Worm (Caenorhabditis elegans): Measurements from ENCODE around the gene C33C12.12.

The C33C12.12 gene

ce11 chrII:2170085-2170484 lies at the start of gene C33C12.12:
Gene C33C12.12 (minus strand): TSS chrII:2170185.
- TF ChIP-seq tra-1 (GFP tag; IDR thresholded peaks at IDR 0.05) (no peak), D1046.2 (GFP tag; IDR thresholded peaks at IDR 0.05) (no peak), ztf-7 (tag; optimal IDR thresholded peaks at IDR 0.05) (no peak)

DNA sequence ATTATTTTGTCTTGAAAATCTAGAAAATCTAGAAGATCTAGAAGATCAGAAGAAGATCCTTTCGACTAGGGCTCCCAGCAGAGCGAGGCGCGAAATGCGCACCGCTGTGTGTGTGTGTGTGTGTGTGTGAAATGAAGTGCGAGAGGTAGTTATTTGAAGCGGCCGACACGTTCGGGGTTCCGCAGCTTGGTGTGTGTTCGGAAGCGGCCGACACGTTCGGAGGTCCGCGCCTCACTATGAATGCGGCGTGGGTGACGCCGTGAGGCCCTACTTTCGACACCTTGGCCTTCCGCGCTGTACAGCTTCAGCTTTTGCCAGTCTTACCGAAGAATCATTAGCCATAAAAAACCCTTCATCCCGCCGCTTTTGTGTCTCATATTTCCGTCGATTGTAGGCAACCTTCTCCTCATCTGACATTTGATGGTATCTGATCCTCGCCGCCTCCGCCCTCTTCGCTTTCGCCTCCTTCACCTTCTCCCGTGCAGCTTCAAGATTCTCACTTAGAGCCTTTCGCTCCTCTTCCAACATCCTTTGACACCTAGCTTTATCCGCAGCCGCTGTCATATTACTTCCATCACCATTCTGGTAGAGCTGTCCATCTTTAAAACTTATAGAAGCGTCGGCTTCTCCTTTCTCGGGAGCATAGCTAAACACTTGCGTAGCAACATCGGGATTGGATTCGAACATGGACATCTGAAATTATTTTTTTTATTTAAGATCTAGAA lies 47.1 kb upstream of the C33C12.12 start:
- peak; percentile 96 for TF ChIP-seq aha-1 (tag)
- no peak for TF ChIP-seq pqm-1 (tag; optimal IDR thresholded peaks at IDR 0.05)
- TF ChIP-seq ceh-28 (tag; optimal IDR thresholded peaks at IDR 0.05) = no peak
- TF ChIP-seq set-16 (GFP tag; IDR thresholded peaks at IDR 0.05) = peak; percentile 53; the same call in 1 of the 2 replicates
- TF ChIP-seq cey-2 (tag; optimal IDR thresholded peaks at IDR 0.05; ENCODE audit: borderline replicate concordance, insufficient read depth) = no peak
- TF ChIP-seq ceh-20 (GFP tag; IDR thresholded peaks at IDR 0.05) = no peak
- no peak for TF ChIP-seq daf-19 (GFP tag; conservative IDR thresholded peaks at IDR 0.05)
- no peak for TF ChIP-seq aly-2 (tag; optimal IDR thresholded peaks at IDR 0.05)
- no peak for TF ChIP-seq nhr-111 (GFP tag; optimal IDR thresholded peaks at IDR 0.05)
- no peak for TF ChIP-seq F49E8.2 (tag; optimal IDR thresholded peaks at IDR 0.05; ENCODE audit: borderline replicate concordance)
- TF ChIP-seq saeg-2 (GFP tag; IDR thresholded peaks at IDR 0.05) = no peak
- no peak for TF ChIP-seq lir-3 (tag; optimal IDR thresholded peaks at IDR 0.05)
- TF ChIP-seq unc-62 (GFP tag; optimal IDR thresholded peaks at IDR 0.05 in 1 of 2) = peak in 1 of 2 experiments; percentile 90
- TF ChIP-seq unc-62 (tag; optimal IDR thresholded peaks at IDR 0.05) = no peak

- TF ChIP-seq ceh-28 (tag; optimal IDR thresholded peaks at IDR 0.05) (no peak), nhr-41 (GFP tag; IDR thresholded peaks at IDR 0.05) (no peak), ama-1 (optimal IDR thresholded peaks at IDR 0.05) (no peak), set-16 (GFP tag; IDR thresholded peaks at IDR 0.05) (peak; percentile 52; the same call in 1 of the 2 replicates), nhr-28 (tag; optimal IDR thresholded peaks at IDR 0.05) (no peak), vab-7 (GFP tag; IDR thresholded peaks at IDR 0.05) (no peak)
These were observed 45.5 kb upstream of the C33C12.12 start for ce11 chrII:2215512-2215911.

ce11 chrII:2207812-2208211 lies 37.8 kb upstream of the C33C12.12 start, which contains the start of gene Y59C2A.1:
Gene Y59C2A.1 (plus strand): TSS chrII:2208112.
- no peak for TF ChIP-seq dmd-8 (GFP tag; IDR thresholded peaks at IDR 0.05)
- TF ChIP-seq lin-38 (GFP tag; IDR thresholded peaks at IDR 0.05) = no peak
- TF ChIP-seq Y5F2A.4 (GFP tag; optimal IDR thresholded peaks at IDR 0.05) = no peak
- TF ChIP-seq daf-19 (GFP tag; conservative IDR thresholded peaks at IDR 0.05) = no peak
- no peak for TF ChIP-seq zip-2 (tag; optimal IDR thresholded peaks at IDR 0.05)
- no peak for TF ChIP-seq zip-11 (GFP tag; IDR thresholded peaks at IDR 0.05)
- no peak for TF ChIP-seq nhr-41 (GFP tag; IDR thresholded peaks at IDR 0.05)
- TF ChIP-seq nhr-25 (tag; optimal IDR thresholded peaks at IDR 0.05; ENCODE audit: borderline replicate concordance, insufficient read depth) = no peak
- no peak for TF ChIP-seq ceh-20 (GFP tag; IDR thresholded peaks at IDR 0.05)

ce11 chrII:2206064-2206722 lies 36.2 kb upstream of the C33C12.12 start:
- peak in 1 of 2 experiments; percentile 56 for TF ChIP-seq unc-62 (GFP tag; optimal IDR thresholded peaks at IDR 0.05 in 1 of 2)
- no peak for TF ChIP-seq unc-62 (tag; optimal IDR thresholded peaks at IDR 0.05)
- TF ChIP-seq nhr-102 (tag; optimal IDR thresholded peaks at IDR 0.05) = no peak

- TF ChIP-seq madf-9 (GFP tag; conservative IDR thresholded peaks at IDR 0.05) = no peak
- no peak for TF ChIP-seq pha-4 (GFP tag; IDR thresholded peaks at IDR 0.05)
- no peak for TF ChIP-seq pha-4 (tag; optimal IDR thresholded peaks at IDR 0.05)
- TF ChIP-seq ceh-20 (GFP tag; IDR thresholded peaks at IDR 0.05) = no peak
- TF ChIP-seq F49E8.2 (tag; optimal IDR thresholded peaks at IDR 0.05; ENCODE audit: borderline replicate concordance) = no peak
- TF ChIP-seq lin-1 (GFP tag; IDR thresholded peaks at IDR 0.05) = no peak
- TF ChIP-seq D1046.2 (GFP tag; IDR thresholded peaks at IDR 0.05) = no peak
- TF ChIP-seq php-3 (GFP tag; IDR thresholded peaks at IDR 0.05) = no peak
- no peak for TF ChIP-seq gei-8 (GFP tag; optimal IDR thresholded peaks at IDR 0.05)
- TF ChIP-seq set-16 (GFP tag; IDR thresholded peaks at IDR 0.05) = no peak
- no peak for TF ChIP-seq nhr-77 (tag; optimal IDR thresholded peaks at IDR 0.05)
- no peak for TF ChIP-seq unc-62 (GFP tag; optimal IDR thresholded peaks at IDR 0.05 in 1 of 2)
- no peak for TF ChIP-seq unc-62 (tag; optimal IDR thresholded peaks at IDR 0.05)
- TF ChIP-seq daf-8 (GFP tag; IDR thresholded peaks at IDR 0.05) = no peak
- no peak for TF ChIP-seq ZK337.2 (GFP tag; IDR thresholded peaks at IDR 0.05)
- no peak for TF ChIP-seq nhr-237 (tag; optimal IDR thresholded peaks at IDR 0.05)
- no peak for TF ChIP-seq unc-39 (tag; optimal IDR thresholded peaks at IDR 0.05)
- TF ChIP-seq lin-29 (GFP tag; IDR thresholded peaks at IDR 0.05) = no peak
These were observed 34.1 kb upstream of the C33C12.12 start, which contains the start of gene Y59C2A.2 for ce11 chrII:2204077-2204476. Gene Y59C2A.2 (minus strand): TSS chrII:2204137.

Measured in whole organism, L4 larva.